Worm (Caenorhabditis elegans): ENCODE data around the gene F44B9.5.

The F44B9.5 gene

DNA sequence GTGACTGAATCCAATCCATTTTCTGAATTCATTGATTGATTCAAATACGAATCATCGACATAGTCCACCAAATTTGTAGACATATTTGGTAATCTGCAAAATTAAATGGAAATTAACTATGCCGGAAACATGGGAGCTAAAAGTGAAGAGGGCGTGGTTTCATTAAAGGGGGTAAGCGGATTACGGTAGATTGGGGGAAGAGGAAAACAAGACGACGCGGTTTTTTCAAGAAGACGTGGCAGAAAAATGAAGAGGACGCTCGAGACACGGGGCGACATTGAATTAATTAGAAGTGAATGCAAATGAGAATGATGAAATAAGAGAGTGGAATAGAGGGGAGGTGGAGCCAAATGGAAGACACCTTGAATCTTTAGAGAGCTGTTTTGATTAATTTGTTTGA, 20.0 kb downstream of the F44B9.5 start, which contains the start of gene npr-17:
TSS of gene npr-17 (minus strand) at position 101 of the 400 bp plus-strand sequence.
- TF ChIP-seq ceh-9 (tag; optimal IDR thresholded peaks at IDR 0.05) (no peak), tbx-2 (tag; optimal IDR thresholded peaks at IDR 0.05) (no peak), pqm-1 (tag; optimal IDR thresholded peaks at IDR 0.05) (no peak), sox-4 (tag; optimal IDR thresholded peaks at IDR 0.05) (no peak), pha-4 (tag; optimal IDR thresholded peaks at IDR 0.05) (no peak), ttx-3 (tag; optimal IDR thresholded peaks at IDR 0.05) (no peak), elt-2 (tag; optimal IDR thresholded peaks at IDR 0.05) (no peak), ceh-31 (tag; optimal IDR thresholded peaks at IDR 0.05) (no peak), sdc-2 (tag; optimal IDR thresholded peaks at IDR 0.05) (no peak), madf-2 (tag; optimal IDR thresholded peaks at IDR 0.05) (no peak), K09A11.1 (tag; optimal IDR thresholded peaks at IDR 0.05; ENCODE audit: insufficient read depth) (no peak), nfya-1 (tag; optimal IDR thresholded peaks at IDR 0.05) (no peak), dve-1 (tag; optimal IDR thresholded peaks at IDR 0.05) (no peak), sox-2 (GFP tag; IDR thresholded peaks at IDR 0.05) (no peak), ceh-45 (GFP tag; IDR thresholded peaks at IDR 0.05) (no peak), ceh-19 (GFP tag; optimal IDR thresholded peaks at IDR 0.05) (no peak), ama-1 (optimal IDR thresholded peaks at IDR 0.05) (no peak)

DNA sequence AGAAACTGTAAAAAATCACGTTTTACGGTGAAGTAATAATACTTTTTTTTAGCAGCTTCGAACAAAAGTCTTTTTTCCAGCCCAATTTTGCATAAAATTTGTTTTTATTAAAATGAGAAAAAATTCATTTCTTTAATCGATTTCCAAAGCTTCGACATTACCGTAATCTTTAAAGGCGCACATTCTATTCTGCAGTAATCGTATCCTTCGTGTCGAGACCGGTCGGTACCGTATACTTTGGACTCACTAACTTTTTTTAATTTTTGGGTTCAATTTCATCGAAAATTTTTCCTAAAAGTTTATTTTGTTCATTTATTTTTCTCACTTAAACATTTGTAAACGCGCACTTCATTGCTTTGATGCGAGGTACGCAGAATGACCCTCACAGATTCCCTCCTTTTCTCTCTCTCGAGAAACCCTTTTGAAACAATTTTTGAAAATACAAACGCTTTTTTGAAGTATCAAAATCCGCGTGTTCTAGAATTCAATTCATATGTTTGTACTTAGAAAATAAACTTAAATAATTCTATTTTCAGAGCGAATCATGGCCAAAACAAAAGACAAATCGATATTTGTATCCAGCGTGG, 29.7 kb downstream of the F44B9.5 start, which contains the start of gene hrpk-2:
TSS of gene hrpk-2 (plus strand) at position 537 of the 587 bp plus-strand sequence.
- TF ChIP-seq hlh-6 (tag; optimal IDR thresholded peaks at IDR 0.05) (no peak), T23F11.4 (GFP tag; optimal IDR thresholded peaks at IDR 0.05) (no peak), ceh-22 (tag; optimal IDR thresholded peaks at IDR 0.05) (no peak), hlh-15 (tag; optimal IDR thresholded peaks at IDR 0.05) (no peak), zip-5 (tag; optimal IDR thresholded peaks at IDR 0.05) (no peak)

DNA sequence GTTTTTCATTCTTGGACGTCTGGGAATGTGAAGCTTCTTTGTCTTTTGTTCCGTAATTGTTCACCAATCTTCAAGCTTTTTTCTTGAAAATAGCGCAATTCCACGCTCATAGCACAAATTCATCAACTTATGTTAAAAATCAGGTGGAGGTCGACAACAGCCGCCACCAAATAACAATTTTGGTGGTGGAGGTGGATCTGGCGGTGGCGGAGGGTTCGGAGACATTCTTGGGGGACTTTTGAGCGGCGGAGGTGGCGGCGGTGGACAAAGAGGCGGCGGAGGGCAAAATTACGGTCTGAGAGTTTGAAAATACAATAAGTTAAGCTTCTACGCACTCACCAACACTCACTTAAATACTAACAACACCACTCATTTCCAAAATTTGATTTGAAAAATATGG, 34.4 kb downstream of the F44B9.5 start:
- TF ChIP-seq sox-2 (GFP tag; IDR thresholded peaks at IDR 0.05) (no peak), ztf-16 (tag; optimal IDR thresholded peaks at IDR 0.05) (no peak), pha-2 (tag; optimal IDR thresholded peaks at IDR 0.05) (no peak), ceh-34 (tag; optimal IDR thresholded peaks at IDR 0.05) (no peak), hlh-13 (GFP tag; optimal IDR thresholded peaks at IDR 0.05) (no peak), ref-2 (tag; optimal IDR thresholded peaks at IDR 0.05) (no peak), mec-3 (tag; optimal IDR thresholded peaks at IDR 0.05; ENCODE audit: borderline replicate concordance) (no peak), ceh-22 (tag; optimal IDR thresholded peaks at IDR 0.05) (no peak), gmeb-2 (tag; optimal IDR thresholded peaks at IDR 0.05) (no peak), C38D4.7 (GFP tag; optimal IDR thresholded peaks at IDR 0.05) (no peak), pax-1 (tag; optimal IDR thresholded peaks at IDR 0.05) (no peak), che-1 (tag; optimal IDR thresholded peaks at IDR 0.05) (no peak), madf-2 (tag; optimal IDR thresholded peaks at IDR 0.05) (no peak), elt-4 (tag; optimal IDR thresholded peaks at IDR 0.05) (no peak), K02D7.2 (tag; optimal IDR thresholded peaks at IDR 0.05) (no peak), pros-1 (tag; optimal IDR thresholded peaks at IDR 0.05) (no peak), rnt-1 (tag; optimal IDR thresholded peaks at IDR 0.05) (no peak), nhr-11 (tag; optimal IDR thresholded peaks at IDR 0.05) (no peak), ets-4 (tag; optimal IDR thresholded peaks at IDR 0.05) (no peak)

DNA sequence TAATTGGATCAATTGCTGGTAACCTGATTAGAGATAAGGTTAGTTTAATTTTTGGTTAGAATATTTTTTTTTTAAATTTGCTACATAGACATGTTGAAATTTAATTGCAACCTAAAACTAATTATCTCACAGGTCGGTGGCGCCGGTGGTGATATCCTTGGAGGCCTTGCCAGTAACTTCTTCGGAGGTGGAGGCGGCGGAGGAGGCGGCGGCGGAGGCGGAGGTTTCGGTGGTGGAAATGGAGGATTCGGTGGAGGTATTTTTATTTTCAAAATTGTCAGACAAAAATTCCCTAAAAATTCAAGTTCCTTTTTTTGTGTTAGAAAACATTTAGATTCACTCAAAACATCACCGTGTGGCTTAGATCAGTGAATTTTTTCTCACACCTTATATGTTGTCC, 35.1 kb downstream of the F44B9.5 start:
- TF ChIP-seq ceh-18 (tag; optimal IDR thresholded peaks at IDR 0.05), result no peak
- no peak for TF ChIP-seq pat-9 (tag; optimal IDR thresholded peaks at IDR 0.05)
- no peak for TF ChIP-seq ceh-34 (tag; optimal IDR thresholded peaks at IDR 0.05)
- no peak for TF ChIP-seq C08G9.2 (tag; optimal IDR thresholded peaks at IDR 0.05)
- no peak for TF ChIP-seq npax-4 (tag; optimal IDR thresholded peaks at IDR 0.05)
- no peak for TF ChIP-seq dmd-4 (tag; optimal IDR thresholded peaks at IDR 0.05; ENCODE audit: borderline replicate concordance)
- no peak for TF ChIP-seq ets-4 (tag; optimal IDR thresholded peaks at IDR 0.05)
- no peak for TF ChIP-seq nhr-11 (tag; optimal IDR thresholded peaks at IDR 0.05)
- TF ChIP-seq elt-2 (tag; optimal IDR thresholded peaks at IDR 0.05), result no peak
- TF ChIP-seq fax-1 (tag; optimal IDR thresholded peaks at IDR 0.05), result no peak
- no peak for TF ChIP-seq tbx-7 (tag; optimal IDR thresholded peaks at IDR 0.05)
- no peak for TF ChIP-seq ahr-1 (tag; optimal IDR thresholded peaks at IDR 0.05)
- TF ChIP-seq ceh-19 (GFP tag; optimal IDR thresholded peaks at IDR 0.05), result no peak
- TF ChIP-seq ceh-9 (tag; optimal IDR thresholded peaks at IDR 0.05), result no peak
- TF ChIP-seq odd-2 (tag; optimal IDR thresholded peaks at IDR 0.05), result no peak
- TF ChIP-seq hlh-6 (tag; optimal IDR thresholded peaks at IDR 0.05), result no peak
- TF ChIP-seq rnt-1 (tag; optimal IDR thresholded peaks at IDR 0.05), result no peak
- TF ChIP-seq lin-11 (tag; optimal IDR thresholded peaks at IDR 0.05), result no peak
- no peak for TF ChIP-seq syd-9 (tag; optimal IDR thresholded peaks at IDR 0.05)
